Fruit fly (Drosophila melanogaster): Measurements from ENCODE around the gene MME1.

MME1 gene

DNA sequence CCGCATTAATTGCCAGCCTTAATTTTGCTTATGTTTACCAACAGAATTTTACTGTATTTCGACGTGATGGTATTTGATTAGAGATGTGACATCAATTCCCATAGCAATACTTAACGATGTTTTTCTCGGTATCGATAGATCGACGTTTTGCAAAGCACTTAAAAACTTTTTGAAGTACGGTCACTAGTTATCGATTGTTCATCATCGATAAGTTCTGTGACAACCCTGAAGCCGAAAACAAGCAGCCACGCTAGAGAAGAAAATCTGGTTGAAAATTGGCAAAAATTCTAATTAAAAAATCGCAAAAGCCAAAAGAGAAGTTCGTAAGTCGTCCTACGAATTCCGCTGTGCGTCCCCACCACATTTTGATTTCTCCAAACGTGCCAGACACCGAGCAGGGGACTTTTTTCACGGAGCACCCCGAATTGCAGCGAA lies 5.2 kb downstream of the MME1 start, which contains the start of the genes Rab30 and Caper (continued):
- TF ChIP-seq CG16813 (GFP tag; IDR thresholded peaks at IDR 0.05; ENCODE audit: partially characterized antibody) (peak; percentile 98), dysf (GFP tag; IDR thresholded peaks at IDR 0.05) (no peak), zf30C (GFP tag; optimal IDR thresholded peaks at IDR 0.05) (no peak), dmrt99B (tag; optimal IDR thresholded peaks at IDR 0.05) (no peak), peb (GFP tag; IDR thresholded peaks at IDR 0.05) (no peak), CG8765 (GFP tag; IDR thresholded peaks at IDR 0.05) (no peak; the same call in 1 of the 2 replicates), zen (tag; optimal IDR thresholded peaks at IDR 0.05) (peak; percentile 62), dm (GFP tag; optimal IDR thresholded peaks at IDR 0.05) (peak; percentile 90), lab (GFP tag; optimal IDR thresholded peaks at IDR 0.05) (no peak), Six4 (GFP tag; optimal IDR thresholded peaks at IDR 0.05) (peak; percentile 55), CG12104 (GFP tag; optimal IDR thresholded peaks at IDR 0.05) (peak; percentile 33), CG1832 (GFP tag; optimal IDR thresholded peaks at IDR 0.05) (no peak), CG9215 (GFP tag; IDR thresholded peaks at IDR 0.05) (no peak; the same call in 1 of the 2 replicates), CG7556 (GFP tag; optimal IDR thresholded peaks at IDR 0.05) (no peak), sisA (GFP tag; IDR thresholded peaks at IDR 0.05) (no peak), ssp (GFP tag; IDR thresholded peaks at IDR 0.05) (peak; percentile 62), Lhr (GFP tag; optimal IDR thresholded peaks at IDR 0.05) (peak; percentile 54), NfI (GFP tag; optimal IDR thresholded peaks at IDR 0.05) (peak; percentile 47), CG8290 (GFP tag; optimal IDR thresholded peaks at IDR 0.05) (peak; percentile 61), CG8290 (tag; optimal IDR thresholded peaks at IDR 0.05) (peak in 1 of 2 experiments; percentile 87), CG11695 (GFP tag; IDR thresholded peaks at IDR 0.05) (no peak), Dip3 (GFP tag; optimal IDR thresholded peaks at IDR 0.05) (peak; percentile 51), HLH54F (GFP tag; optimal IDR thresholded peaks at IDR 0.05) (peak; percentile 75), ase (GFP tag; IDR thresholded peaks at IDR 0.05) (no peak), Dref (GFP tag; IDR thresholded peaks at IDR 0.05) (peak; percentile 99), Bgb (GFP tag; IDR thresholded peaks at IDR 0.05; ENCODE audit: partially characterized antibody) (peak; percentile 99), CG2199 (GFP tag; IDR thresholded peaks at IDR 0.05) (no peak), repo (GFP tag; optimal IDR thresholded peaks at IDR 0.05) (peak; percentile 62), maf-S (GFP tag; optimal IDR thresholded peaks at IDR 0.05) (peak; percentile 69), GATAe (GFP tag; conservative IDR thresholded peaks at IDR 0.05) (no peak), Ssrp (tag; optimal IDR thresholded peaks at IDR 0.05) (no peak), CG11085 (GFP tag; IDR thresholded peaks at IDR 0.05) (no peak), hth (optimal IDR thresholded peaks at IDR 0.05) (no peak), sna (GFP tag; IDR thresholded peaks at IDR 0.05; ENCODE audit: partially characterized antibody) (peak; percentile 95), CG12299 (tag; optimal IDR thresholded peaks at IDR 0.05) (peak; percentile 55), E2f2 (GFP tag; IDR thresholded peaks at IDR 0.05) (peak; percentile 55), ro (GFP tag; IDR thresholded peaks at IDR 0.05) (no peak), pros (GFP tag; optimal IDR thresholded peaks at IDR 0.05) (no peak), vnd (GFP tag; IDR thresholded peaks at IDR 0.05; ENCODE audit: partially characterized antibody) (peak; percentile 98), Eip74EF (GFP tag; optimal IDR thresholded peaks at IDR 0.05) (no peak), CG10462 (GFP tag; optimal IDR thresholded peaks at IDR 0.05) (no peak), sens-2 (GFP tag; IDR thresholded peaks at IDR 0.05) (no peak), Atf6 (GFP tag; IDR thresholded peaks at IDR 0.05) (0 out of 2 replicates have a peak, but pooled peaks have one; percentile 18), Drgx (GFP tag; IDR thresholded peaks at IDR 0.05) (no peak), otp (GFP tag; IDR thresholded peaks at IDR 0.05) (peak; percentile 37; the same call in 1 of the 3 replicates), CG6683 (GFP tag; optimal IDR thresholded peaks at IDR 0.05) (no peak), CG15269 (tag; optimal IDR thresholded peaks at IDR 0.05) (no peak), CG11696 (GFP tag; IDR thresholded peaks at IDR 0.05) (no peak), Hr39 (optimal IDR thresholded peaks at IDR 0.05) (no peak), CG12942 (GFP tag; optimal IDR thresholded peaks at IDR 0.05) (peak; percentile 43), HLH3B (GFP tag; IDR thresholded peaks at IDR 0.05) (0 out of 2 replicates have a peak, but pooled peaks have one; percentile 28), CG6854 (GFP tag; optimal IDR thresholded peaks at IDR 0.05) (no peak)
